Fruit fly (Drosophila melanogaster) Kc167 (cell line): ENCODE data around the gene Lrr47.

Experiments used
- Myc ChIP-seq: fragments of >200 bp; optimal IDR thresholded peaks from 2 replicates; lab custom pipeline; 2017; ENCODE audit warnings: missing external identifiers
- Sin3A ChIP-seq: fragments of >200 bp; optimal IDR thresholded peaks from 2 replicates; lab custom pipeline; 2018; ENCODE audit warnings: missing external identifiers
- h ChIP-seq: fragments of >200 bp; optimal IDR thresholded peaks from 3 replicates; lab custom pipeline; 2018; ENCODE audit warnings: missing external identifiers
- insv ChIP-seq: fragments of >200 bp; optimal IDR thresholded peaks from 3 replicates; lab custom pipeline; 2018; ENCODE audit warnings: missing external identifiers
- psq ChIP-seq: fragments of >200 bp; optimal IDR thresholded peaks from 2 replicates; lab custom pipeline; 2017; ENCODE audit warnings: missing external identifiers
- ttk ChIP-seq: sonication (Bioruptor generic); optimal IDR thresholded peaks from 2 replicates; lab custom pipeline; 2017; ENCODE audit warnings: missing external identifiers

Gene Lrr47

dm6 chr2L:10566955-10567354 lies 49.8 kb downstream of the Lrr47 start, which contains the start of gene CG6138:
Gene CG6138, plus strand, starts transcription at chr2L:10567255.
- TF ChIP-seq Sin3A (no peak), psq (lab: Kevin White, UChicago) (no peak), Myc (lab: Kevin White, UChicago) (no peak), insv (no peak), h (no peak), ttk (lab: Kevin White, UChicago) (no peak)
